Fruit fly (Drosophila melanogaster): Measurements from ENCODE around the gene yellow-f2.

dm6 chr3R:13044459-13044858 lies 49.5 kb upstream of the yellow-f2 start, which contains the start of gene Hsc70-2:
- TF ChIP-seq CG7101 (tag; optimal IDR thresholded peaks at IDR 0.05) (no peak), tj (GFP tag; optimal IDR thresholded peaks at IDR 0.05) (no peak), toe (GFP tag; optimal IDR thresholded peaks at IDR 0.05) (no peak), kay (GFP tag; ENCODE audit: borderline replicate concordance) (no peak), CG1620 (GFP tag; optimal IDR thresholded peaks at IDR 0.05) (no peak), Mnt (GFP tag; optimal IDR thresholded peaks at IDR 0.05) (no peak), Crg-1 (GFP tag; optimal IDR thresholded peaks at IDR 0.05) (no peak), CG7045 (GFP tag; optimal IDR thresholded peaks at IDR 0.05) (no peak), Hr96 (GFP tag; optimal IDR thresholded peaks at IDR 0.05) (no peak), Clk (GFP tag; optimal IDR thresholded peaks at IDR 0.05) (no peak), CG12768 (GFP tag; optimal IDR thresholded peaks at IDR 0.05) (no peak), CG33017 (tag; optimal IDR thresholded peaks at IDR 0.05) (no peak), bab1 (GFP tag; optimal IDR thresholded peaks at IDR 0.05) (no peak), cic (GFP tag; optimal IDR thresholded peaks at IDR 0.05) (no peak)
